Fruit fly (Drosophila melanogaster) whole organism, pupa: ENCODE data around the gene Ccz1.

Source experiments
- CG10348 ChIP-seq: fragments of 200-800 bp; sonication (Bioruptor generic); IDR thresholded peaks from 2 replicates; pipeline ENCODE4 v1.3.6; 2022; ENCODE audit warnings: missing biosample characterization, missing genetic modification characterization
- CG12605 ChIP-seq: fragments of 200-800 bp; sonication (Bioruptor generic); IDR thresholded peaks from 2 replicates; pipeline ENCODE4 v1.3.6; 2022; ENCODE audit warnings: missing biosample characterization, missing genetic modification characterization
- CG13204 ChIP-seq: fragments of 200-800 bp; sonication (Bioruptor generic); optimal IDR thresholded peaks from 2 replicates; lab custom pipeline; 2018; ENCODE audit warnings: missing biosample characterization, mild to moderate bottlenecking, missing genetic modification characterization, moderate library complexity
- CG14655 ChIP-seq: fragments of 200-800 bp; sonication (Bioruptor generic); optimal IDR thresholded peaks from 3 replicates; lab custom pipeline; 2017; ENCODE audit warnings: mild to moderate bottlenecking, missing biosample characterization, missing genetic modification reagents, missing genetic modification characterization
- CG15710 ChIP-seq: fragments of 200-800 bp; sonication (Bioruptor generic); optimal IDR thresholded peaks from 2 replicates; lab custom pipeline; 2018; ENCODE audit warnings: missing biosample characterization, mild to moderate bottlenecking, missing genetic modification characterization, moderate library complexity
- CG17806 ChIP-seq: fragments of 200-800 bp; sonication (Bioruptor generic); optimal IDR thresholded peaks from 2 replicates; lab custom pipeline; 2018; ENCODE audit warnings: missing biosample characterization, mild to moderate bottlenecking, missing genetic modification characterization, moderate library complexity
- CG32121 ChIP-seq: fragments of 200-800 bp; sonication (Bioruptor generic); IDR thresholded peaks from 2 replicates; pipeline ENCODE4 v1.3.6; 2022; ENCODE audit warnings: missing biosample characterization, missing genetic modification characterization
- CG34367 ChIP-seq: fragments of 200-800 bp; sonication (Bioruptor generic); optimal IDR thresholded peaks from 2 replicates; lab custom pipeline; 2018; ENCODE audit warnings: missing biosample characterization, mild to moderate bottlenecking, missing genetic modification characterization
- CG4496 ChIP-seq: fragments of 200-800 bp; sonication (Bioruptor generic); IDR thresholded peaks from 3 replicates; pipeline ENCODE4 v1.3.6; 2022; ENCODE audit warnings: missing biosample characterization, missing genetic modification characterization
- CG8159 ChIP-seq: fragments of 200-800 bp; sonication (Bioruptor generic); optimal IDR thresholded peaks from 3 replicates; lab custom pipeline; 2018; ENCODE audit warnings: missing biosample characterization, mild to moderate bottlenecking, missing genetic modification characterization, moderate library complexity
- CG8301 ChIP-seq: fragments of 200-800 bp; sonication (Bioruptor generic); optimal IDR thresholded peaks from 2 replicates; lab custom pipeline; 2018; ENCODE audit warnings: missing biosample characterization, mild to moderate bottlenecking, missing genetic modification characterization
- CG9948 ChIP-seq: fragments of 200-800 bp; sonication (Bioruptor generic); optimal IDR thresholded peaks from 2 replicates; lab custom pipeline; 2018; ENCODE audit warnings: missing biosample characterization, mild to moderate bottlenecking, missing genetic modification characterization, moderate library complexity
- D1 ChIP-seq: fragments of 200-800 bp; sonication (Bioruptor generic); optimal IDR thresholded peaks from 2 replicates; lab custom pipeline; 2018; ENCODE audit warnings: missing biosample characterization, mild to moderate bottlenecking, missing genetic modification characterization, moderate library complexity
- EcR ChIP-seq: fragments of 200-800 bp; sonication (Bioruptor generic); optimal IDR thresholded peaks from 3 replicates; lab custom pipeline; 2019; ENCODE audit warnings: missing biosample characterization, missing genetic modification characterization, mild to moderate bottlenecking, moderate library complexity, missing genetic modification reagents
- Ets98B ChIP-seq: fragments of 200-800 bp; sonication (Bioruptor generic); IDR thresholded peaks from 2 replicates; pipeline ENCODE4 v1.3.6; 2022; ENCODE audit warnings: missing biosample characterization, missing genetic modification characterization
- Pif1A ChIP-seq: fragments of 200-800 bp; sonication (Bioruptor generic); optimal IDR thresholded peaks from 3 replicates; lab custom pipeline; 2016; ENCODE audit warnings: missing biosample characterization, missing genetic modification characterization
- Pif1B ChIP-seq: fragments of 200-800 bp; sonication (Bioruptor generic); optimal IDR thresholded peaks from 3 replicates; lab custom pipeline; 2016; ENCODE audit warnings: missing biosample characterization, missing genetic modification characterization
- Snoo ChIP-seq: fragments of 200-800 bp; sonication (Bioruptor generic); optimal IDR thresholded peaks from 3 replicates; lab custom pipeline; 2017; ENCODE audit warnings: missing biosample characterization, mild to moderate bottlenecking, missing genetic modification characterization, inconsistent platforms
- fd96Ca ChIP-seq: fragments of 200-800 bp; sonication (Bioruptor generic); IDR thresholded peaks from 3 replicates; pipeline ENCODE4 v1.3.6; 2022; ENCODE audit warnings: missing biosample characterization, missing genetic modification characterization
- gl ChIP-seq: fragments of 200-800 bp; sonication (Bioruptor generic); optimal IDR thresholded peaks from 2 replicates; lab custom pipeline; 2018; ENCODE audit warnings: missing biosample characterization, mild to moderate bottlenecking, missing genetic modification characterization
- rn ChIP-seq: fragments of 200-800 bp; sonication (Bioruptor generic); IDR thresholded peaks from 2 replicates; pipeline ENCODE4 v1.3.6; 2022; ENCODE audit warnings: missing biosample characterization, missing genetic modification characterization

Ccz1 gene

dm6 chr3L:3901865-3902490 lies 3.0 kb upstream of the Ccz1 start:
- TF ChIP-seq CG13204 (GFP tag; lab: Kevin White, UChicago): peak; percentile 5
- peak; percentile 67 for TF ChIP-seq gl (tag; lab: Kevin White, UChicago)
- TF ChIP-seq CG34367: peak; percentile 7
- no peak for TF ChIP-seq CG14655
- no peak for TF ChIP-seq CG17806 (tag; lab: Kevin White, UChicago)
- peak; percentile 14 for TF ChIP-seq CG8301 (tag; lab: Kevin White, UChicago)

- no peak for TF ChIP-seq CG34367
- TF ChIP-seq CG15710 (tag; lab: Kevin White, UChicago): no peak
- TF ChIP-seq Snoo (tag; lab: Kevin White, UChicago): peak; percentile 17
- TF ChIP-seq CG10348 (GFP tag; lab: Robert Waterston, UW): no peak
- no peak for TF ChIP-seq CG12605 (GFP tag; lab: Robert Waterston, UW)
- TF ChIP-seq CG13204 (GFP tag; lab: Kevin White, UChicago): no peak
- no peak for TF ChIP-seq gl (tag; lab: Kevin White, UChicago)
- TF ChIP-seq Ets98B (GFP tag; lab: Robert Waterston, UW): no peak
- TF ChIP-seq EcR: no peak
- no peak for TF ChIP-seq D1 (tag; lab: Kevin White, UChicago)
- TF ChIP-seq CG4496 (GFP tag; lab: Robert Waterston, UW): no peak
- TF ChIP-seq rn: no peak
- 0 out of 2 replicates have a peak, but pooled peaks have one; percentile 17 for TF ChIP-seq CG32121 (GFP tag; lab: Robert Waterston, UW)
- TF ChIP-seq fd96Ca (GFP tag; lab: Robert Waterston, UW): no peak
- no peak for TF ChIP-seq Pif1B (GFP tag; lab: Kevin White, UChicago)
- TF ChIP-seq CG9948: no peak
- no peak for TF ChIP-seq CG8159
These were observed 2.4 kb downstream of the Ccz1 start, which contains the start of the genes Gr63a and Lamtor4 for dm6 chr3L:3896553-3897034. TSS of gene Gr63a (minus strand) at chr3L:3896603. TSS of gene Lamtor4 (plus strand) at chr3L:3896900.

dm6 chr3L:3894413-3894812 lies 4.5 kb downstream of the Ccz1 start:
- TF ChIP-seq CG15710 (tag; lab: Kevin White, UChicago) (no peak), CG34367 (no peak), Pif1A (GFP tag; lab: Kevin White, UChicago) (no peak), CG12605 (GFP tag; lab: Robert Waterston, UW) (no peak), CG8301 (tag; lab: Kevin White, UChicago) (no peak), CG9948 (no peak), CG8159 (no peak), fd96Ca (GFP tag; lab: Robert Waterston, UW) (no peak), CG10348 (GFP tag; lab: Robert Waterston, UW) (no peak), EcR (no peak)
- TF ChIP-seq, all 21 proteins: peak for 0

- TF ChIP-seq Snoo (tag; lab: Kevin White, UChicago) (peak; percentile 11), CG8159 (peak; percentile 61), Ets98B (GFP tag; lab: Robert Waterston, UW) (no peak), CG34367 (peak; percentile 16), CG8301 (tag; lab: Kevin White, UChicago) (peak; percentile 29), CG15710 (tag; lab: Kevin White, UChicago) (peak; percentile 55), CG14655 (no peak), CG9948 (peak; percentile 5), CG12605 (GFP tag; lab: Robert Waterston, UW) (no peak), CG32121 (GFP tag; lab: Robert Waterston, UW) (no peak), CG17806 (tag; lab: Kevin White, UChicago) (peak; percentile 16)
These were observed 6.8 kb downstream of the Ccz1 start, which contains the start of gene Fie for dm6 chr3L:3892154-3892624. TSS of gene Fie (plus strand) at chr3L:3892574.

DNA sequence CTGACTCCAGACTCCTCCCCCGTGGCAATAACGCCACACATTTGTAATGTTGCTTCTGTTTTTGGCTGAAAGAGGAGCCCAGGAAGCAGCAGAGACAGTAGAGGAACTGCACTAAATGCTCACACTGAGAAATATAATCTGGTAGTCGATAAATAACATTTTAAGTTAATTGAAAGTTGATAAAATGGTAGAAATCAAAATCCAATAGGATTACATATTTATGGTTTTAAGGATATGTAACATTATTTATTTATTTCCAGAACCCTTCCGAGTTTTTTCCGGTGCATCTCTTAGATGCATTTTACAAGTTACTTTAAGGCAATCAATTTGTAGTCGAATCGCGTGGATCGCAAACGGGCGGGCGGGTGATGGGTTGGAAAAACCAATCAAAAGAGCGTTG lies 8.1 kb downstream of the Ccz1 start:
- TF ChIP-seq CG34367 (peak; percentile 32), CG8301 (tag; lab: Kevin White, UChicago) (peak; percentile 57), CG17806 (tag; lab: Kevin White, UChicago) (peak; percentile 50), CG9948 (peak; percentile 43), CG13204 (GFP tag; lab: Kevin White, UChicago) (no peak), Pif1B (GFP tag; lab: Kevin White, UChicago) (peak; percentile 18), CG10348 (GFP tag; lab: Robert Waterston, UW) (no peak), CG14655 (peak; percentile 66), CG8159 (peak; percentile 57), CG15710 (tag; lab: Kevin White, UChicago) (peak; percentile 47), EcR (no peak)

dm6 chr3L:3887392-3887791 lies 11.6 kb downstream of the Ccz1 start:
- TF ChIP-seq Pif1A (GFP tag; lab: Kevin White, UChicago): no peak
- TF ChIP-seq CG10348 (GFP tag; lab: Robert Waterston, UW): no peak
- TF ChIP-seq CG8301 (tag; lab: Kevin White, UChicago): no peak
- TF ChIP-seq CG32121 (GFP tag; lab: Robert Waterston, UW): no peak
